Worm (Caenorhabditis elegans): Measurements from ENCODE around the gene galt-1.

Gene galt-1

ce11 chrV:5963092-5963491 is 32.4 kb downstream of the galt-1 start:
- TF ChIP-seq lin-32 (GFP tag; optimal IDR thresholded peaks at IDR 0.05) (no peak), ces-1 (GFP tag; optimal IDR thresholded peaks at IDR 0.05) (peak; percentile 71)

- TF ChIP-seq nhr-76 (tag; optimal IDR thresholded peaks at IDR 0.05) (no peak), ces-1 (GFP tag; optimal IDR thresholded peaks at IDR 0.05) (peak; percentile 47)
Measured at ce11 chrV:5963696-5964095, 33.0 kb downstream of the galt-1 start, which contains the start of gene pcm-1. TSS of gene pcm-1 (minus strand) at chrV:5963882.

- TF ChIP-seq drap-1 (GFP tag; optimal IDR thresholded peaks at IDR 0.05) (no peak), zip-8 (tag; optimal IDR thresholded peaks at IDR 0.05) (no peak), unc-120 (tag; optimal IDR thresholded peaks at IDR 0.05; ENCODE audit: poor library complexity, severe bottlenecking) (peak; percentile 52), lin-13 (tag; optimal IDR thresholded peaks at IDR 0.05) (no peak), elt-3 (tag; optimal IDR thresholded peaks at IDR 0.05) (no peak), mep-1 (tag; optimal IDR thresholded peaks at IDR 0.05) (no peak), flh-1 (GFP tag; optimal IDR thresholded peaks at IDR 0.05) (no peak), lin-32 (GFP tag; optimal IDR thresholded peaks at IDR 0.05) (no peak), sem-2 (GFP tag; optimal IDR thresholded peaks at IDR 0.05) (no peak), ceh-83 (GFP tag; optimal IDR thresholded peaks at IDR 0.05) (no peak), unc-62 (GFP tag; optimal IDR thresholded peaks at IDR 0.05) (peak; percentile 49), nhr-28 (tag; optimal IDR thresholded peaks at IDR 0.05) (no peak), pha-4 (tag; optimal IDR thresholded peaks at IDR 0.05) (no peak)
Measured at ce11 chrV:5964658-5965178, 34.0 kb downstream of the galt-1 start.

ce11 chrV:5972582-5972981 is 41.9 kb downstream of the galt-1 start:
- TF ChIP-seq lin-32 (GFP tag; optimal IDR thresholded peaks at IDR 0.05) (no peak), cnd-1 (tag; optimal IDR thresholded peaks at IDR 0.05) (no peak), M03D4.4 (tag; optimal IDR thresholded peaks at IDR 0.05) (no peak), nhr-28 (tag; optimal IDR thresholded peaks at IDR 0.05) (no peak), lsy-2 (tag; optimal IDR thresholded peaks at IDR 0.05) (no peak), mls-2 (tag; optimal IDR thresholded peaks at IDR 0.05) (no peak), nhr-76 (tag; optimal IDR thresholded peaks at IDR 0.05) (no peak), ztf-11 (tag; optimal IDR thresholded peaks at IDR 0.05) (no peak), unc-120 (tag; optimal IDR thresholded peaks at IDR 0.05; ENCODE audit: poor library complexity, severe bottlenecking) (no peak), drap-1 (GFP tag; optimal IDR thresholded peaks at IDR 0.05) (no peak), mab-5 (tag; optimal IDR thresholded peaks at IDR 0.05) (no peak), elt-3 (tag; optimal IDR thresholded peaks at IDR 0.05) (no peak)

- TF ChIP-seq nhr-76 (tag; optimal IDR thresholded peaks at IDR 0.05) (no peak), pha-4 (tag; optimal IDR thresholded peaks at IDR 0.05) (no peak), elt-3 (tag; optimal IDR thresholded peaks at IDR 0.05) (no peak), ceh-39 (tag; optimal IDR thresholded peaks at IDR 0.05) (no peak), sem-2 (GFP tag; optimal IDR thresholded peaks at IDR 0.05) (no peak), M03D4.4 (tag; optimal IDR thresholded peaks at IDR 0.05) (no peak)
Measured at ce11 chrV:5973713-5974112, 43.0 kb downstream of the galt-1 start.

- TF ChIP-seq blmp-1 (tag; optimal IDR thresholded peaks at IDR 0.05) = no peak
- no peak for TF ChIP-seq sem-2 (GFP tag; optimal IDR thresholded peaks at IDR 0.05)
- no peak for TF ChIP-seq hlh-1 (tag; optimal IDR thresholded peaks at IDR 0.05)
Measured at ce11 chrV:5975724-5976123, 45.0 kb downstream of the galt-1 start, which contains the start of gene acy-2. TSS of gene acy-2 (plus strand) at chrV:5976024.

ce11 chrV:5982722-5983121 is 52.0 kb downstream of the galt-1 start:
- no peak for TF ChIP-seq M03D4.4 (tag; optimal IDR thresholded peaks at IDR 0.05)

Data from whole organism, mixed stage, embryonic.